Worm (Caenorhabditis elegans) whole organism, late embryonic: ENCODE measurements around the gene bus-1.

ENCODE experiments used
- F13H6.1 ChIP-seq: sonication (generic microtip); optimal IDR thresholded peaks from 2 replicates; lab custom pipeline; 2016; ENCODE audit warnings: missing genetic modification characterization, missing compliant biosample characterization
- ama-1 ChIP-seq: fragments of 150-350 bp; optimal IDR thresholded peaks from 2 replicates; lab custom pipeline; 2014
- ceh-22 ChIP-seq: sonication (generic microtip); optimal IDR thresholded peaks from 2 replicates; lab custom pipeline; 2017; ENCODE audit warnings: missing biosample characterization, missing genetic modification characterization
- ceh-9 ChIP-seq: sonication (generic microtip); optimal IDR thresholded peaks from 2 replicates; lab custom pipeline; 2016; ENCODE audit warnings: mild to moderate bottlenecking, missing genetic modification characterization, inconsistent platforms, missing compliant biosample characterization
- dmd-4 ChIP-seq: sonication (generic microtip); optimal IDR thresholded peaks from 2 replicates; lab custom pipeline; 2016; ENCODE audit warnings: borderline replicate concordance, missing genetic modification characterization, missing compliant biosample characterization
- elt-2 ChIP-seq: sonication (generic microtip); optimal IDR thresholded peaks from 2 replicates; lab custom pipeline; 2016; ENCODE audit warnings: missing genetic modification reagents, missing genetic modification characterization, missing compliant biosample characterization
- elt-4 ChIP-seq: sonication (generic microtip); optimal IDR thresholded peaks from 2 replicates; lab custom pipeline; 2016; ENCODE audit warnings: missing genetic modification characterization, missing compliant biosample characterization
- hlh-15 ChIP-seq: sonication (generic microtip); optimal IDR thresholded peaks from 2 replicates; lab custom pipeline; 2016; ENCODE audit warnings: missing genetic modification characterization, missing compliant biosample characterization
- madf-2 ChIP-seq: sonication (generic microtip); optimal IDR thresholded peaks from 2 replicates; lab custom pipeline; 2017; ENCODE audit warnings: missing genetic modification characterization, missing compliant biosample characterization
- pha-4 ChIP-seq: fragments of 150-350 bp; optimal IDR thresholded peaks from 2 replicates; lab custom pipeline; 2018; ENCODE audit warnings: missing biosample characterization, missing genetic modification reagents, missing genetic modification characterization
- rnt-1 ChIP-seq: sonication (generic microtip); optimal IDR thresholded peaks from 2 replicates; lab custom pipeline; 2016; ENCODE audit warnings: missing genetic modification characterization, missing compliant biosample characterization

- TF ChIP-seq rnt-1 (no peak), elt-4 (tag; lab: Kevin White, UChicago) (no peak), madf-2 (tag; lab: Kevin White, UChicago) (no peak), ceh-9 (tag; lab: Kevin White, UChicago) (no peak), F13H6.1 (tag; lab: Kevin White, UChicago) (no peak), pha-4 (tag; lab: Kevin White, UChicago) (no peak), ama-1 (lab: Kevin White, UChicago) (no peak), dmd-4 (tag; lab: Kevin White, UChicago) (no peak), ceh-22 (tag; lab: Kevin White, UChicago) (no peak), hlh-15 (no peak), elt-2 (tag; lab: Kevin White, UChicago) (no peak)
Measured at ce11 chrV:8977895-8978294, 46.7 kb downstream of the bus-1 start.
